Fruit fly (Drosophila melanogaster) whole organism, embryonic: ENCODE measurements around the gene BthD.

ENCODE experiments used
- Adf1 ChIP-seq: fragments of 200-800 bp; sonication (Bioruptor generic); IDR thresholded peaks from 2 replicates; pipeline ENCODE4 v1.3.6; 2022; ENCODE audit warnings: missing biosample characterization, missing genetic modification characterization
- Atf6 ChIP-seq: fragments of 200-800 bp; sonication (Bioruptor generic); IDR thresholded peaks from 2 replicates; pipeline ENCODE4 v1.3.6; 2022; ENCODE audit warnings: missing biosample characterization, missing genetic modification characterization
- BEAF-32 ChIP-seq: fragments of 200-800 bp; sonication (Bioruptor generic); optimal IDR thresholded peaks from 3 replicates; lab custom pipeline; 2017; ENCODE audit warnings: missing biosample characterization, missing genetic modification characterization, mild to moderate bottlenecking, moderate library complexity, missing genetic modification reagents
- CG1233 ChIP-seq: fragments of 200-800 bp; sonication (Bioruptor generic); optimal IDR thresholded peaks from 4 replicates; lab custom pipeline; 2018; ENCODE audit warnings: missing biosample characterization, mild to moderate bottlenecking, missing genetic modification characterization
- CG1603 ChIP-seq: fragments of 200-800 bp; sonication (Bioruptor generic); optimal IDR thresholded peaks from 2 replicates; lab custom pipeline; 2019; ENCODE audit warnings: missing biosample characterization, mild to moderate bottlenecking, missing genetic modification characterization, moderate library complexity
- CG16813 ChIP-seq: fragments of 200-800 bp; sonication (Bioruptor generic); IDR thresholded peaks from 3 replicates; pipeline ENCODE4 v1.3.6; 2022; ENCODE audit warnings: missing biosample characterization, missing genetic modification characterization; ENCODE audit not compliant: partially characterized antibody
- CG17385 ChIP-seq: fragments of 200-800 bp; sonication (Bioruptor generic); optimal IDR thresholded peaks from 3 replicates; lab custom pipeline; 2018; ENCODE audit warnings: missing biosample characterization, mild to moderate bottlenecking, missing genetic modification characterization
- CG17568 ChIP-seq: fragments of 200-800 bp; sonication (Bioruptor generic); optimal IDR thresholded peaks from 2 replicates; lab custom pipeline; 2018; ENCODE audit warnings: missing biosample characterization, mild to moderate bottlenecking, missing genetic modification characterization, moderate library complexity
- CG30431 ChIP-seq: fragments of 200-800 bp; sonication (Bioruptor generic); optimal IDR thresholded peaks from 2 replicates; lab custom pipeline; 2017; ENCODE audit warnings: missing biosample characterization, missing genetic modification characterization
- CG3065 ChIP-seq: fragments of 200-800 bp; sonication (Bioruptor generic); optimal IDR thresholded peaks from 2 replicates; lab custom pipeline; 2016; ENCODE audit warnings: missing biosample characterization, missing genetic modification characterization
- CG34224 ChIP-seq: fragments of 200-800 bp; sonication (Bioruptor generic); IDR thresholded peaks from 3 replicates; pipeline ENCODE4 v1.3.6; 2022; ENCODE audit warnings: missing biosample characterization, missing genetic modification characterization; ENCODE audit not compliant: partially characterized antibody
- CG34376 ChIP-seq: fragments of 200-800 bp; sonication (Bioruptor generic); optimal IDR thresholded peaks from 2 replicates; lab custom pipeline; 2018; ENCODE audit warnings: missing biosample characterization, mild to moderate bottlenecking, missing genetic modification characterization
- CG34422 ChIP-seq: fragments of 200-800 bp; sonication (Bioruptor generic); IDR thresholded peaks from 3 replicates; pipeline ENCODE4 v1.3.6; 2022; ENCODE audit warnings: missing biosample characterization, missing genetic modification characterization
- CG4617 ChIP-seq: fragments of 200-800 bp; sonication (Bioruptor generic); optimal IDR thresholded peaks from 3 replicates; lab custom pipeline; 2016; ENCODE audit warnings: missing biosample characterization, missing genetic modification characterization, borderline replicate concordance
- CG4730 ChIP-seq: fragments of 200-800 bp; sonication (Bioruptor generic); IDR thresholded peaks from 2 replicates; pipeline ENCODE4 v1.3.6; 2022; ENCODE audit warnings: missing biosample characterization, missing genetic modification characterization
- CG4820 ChIP-seq: fragments of 200-800 bp; sonication (Bioruptor generic); optimal IDR thresholded peaks from 3 replicates; lab custom pipeline; 2016; ENCODE audit warnings: missing biosample characterization, missing genetic modification characterization
- CG6791 ChIP-seq: fragments of 200-800 bp; sonication (Bioruptor generic); IDR thresholded peaks from 3 replicates; pipeline ENCODE4 v1.3.6; 2022; ENCODE audit warnings: missing biosample characterization, missing genetic modification characterization; ENCODE audit not compliant: partially characterized antibody
- CG7357 ChIP-seq: fragments of 200-800 bp; sonication (Bioruptor generic); IDR thresholded peaks from 3 replicates; pipeline ENCODE4 v1.3.6; 2022; ENCODE audit warnings: missing biosample characterization, missing genetic modification characterization
- CG8924 ChIP-seq: fragments of 200-800 bp; optimal IDR thresholded peaks from 3 replicates; lab custom pipeline; 2019; ENCODE audit warnings: missing biosample characterization, mild to moderate bottlenecking, missing genetic modification characterization, moderate library complexity
- CHES-1-like ChIP-seq: fragments of 200-800 bp; sonication (Bioruptor generic); optimal IDR thresholded peaks from 2 replicates; lab custom pipeline; 2016; ENCODE audit warnings: missing biosample characterization, missing genetic modification characterization
- Dref ChIP-seq: fragments of 200-800 bp; sonication (Bioruptor generic); IDR thresholded peaks from 2 replicates; pipeline ENCODE4 v1.3.6; 2022; ENCODE audit warnings: missing biosample characterization, missing genetic modification characterization
- E2f2 ChIP-seq: fragments of 200-800 bp; sonication (Bioruptor generic); IDR thresholded peaks from 2 replicates; pipeline ENCODE4 v1.3.6; 2022; ENCODE audit warnings: missing biosample characterization, missing genetic modification characterization
- MBD-R2 ChIP-seq: fragments of 200-800 bp; sonication (Bioruptor generic); IDR thresholded peaks from 2 replicates; pipeline ENCODE4 v1.3.6; 2022; ENCODE audit warnings: missing biosample characterization, missing genetic modification characterization
- MESR4 ChIP-seq: fragments of 200-800 bp; sonication (Bioruptor generic); optimal IDR thresholded peaks from 2 replicates; lab custom pipeline; 2018; ENCODE audit warnings: missing biosample characterization, mild to moderate bottlenecking, missing genetic modification characterization, moderate library complexity
- Med ChIP-seq: fragments of 200-800 bp; sonication (Bioruptor generic); peaks from one replicate; lab custom pipeline; 2016; ENCODE audit warnings: missing biosample characterization, missing genetic modification characterization, mild to moderate bottlenecking, inconsistent platforms, moderate library complexity
- Myb ChIP-seq: fragments of 200-800 bp; sonication (Bioruptor generic); optimal IDR thresholded peaks from 2 replicates; lab custom pipeline; 2016; ENCODE audit warnings: missing biosample characterization, missing genetic modification characterization
- Opbp ChIP-seq: fragments of 200-800 bp; sonication (Bioruptor generic); IDR thresholded peaks from 3 replicates; pipeline ENCODE4 v1.3.6; 2022; ENCODE audit warnings: missing biosample characterization, missing genetic modification characterization; ENCODE audit not compliant: partially characterized antibody
- Pdp1 ChIP-seq, 2 experiments: fragments of 200-800 bp; sonication (Bioruptor generic); optimal IDR thresholded peaks; 3 replicates each; lab custom pipeline; 2016; ENCODE audit warnings: missing biosample characterization in 2 of 2, missing genetic modification characterization in 2 of 2, mild to moderate bottlenecking in 1 of 2, moderate library complexity in 1 of 2
- Sry-δ ChIP-seq: fragments of 200-800 bp; sonication (Bioruptor generic); optimal IDR thresholded peaks from 2 replicates; lab custom pipeline; 2016; ENCODE audit warnings: missing biosample characterization, missing genetic modification characterization
- amos ChIP-seq: fragments of 200-800 bp; sonication (Bioruptor generic); IDR thresholded peaks from 2 replicates; pipeline ENCODE4 v1.3.6; 2022; ENCODE audit warnings: missing biosample characterization, missing genetic modification characterization; ENCODE audit not compliant: partially characterized antibody
- aop ChIP-seq: fragments of 200-800 bp; sonication (Bioruptor generic); IDR thresholded peaks from 2 replicates; pipeline ENCODE4 v1.3.6; 2022; ENCODE audit warnings: missing biosample characterization, missing genetic modification characterization
- bowl ChIP-seq: fragments of 200-800 bp; sonication (Bioruptor generic); IDR thresholded peaks from 2 replicates; pipeline ENCODE4 v1.3.6; 2022; ENCODE audit warnings: missing biosample characterization, missing genetic modification characterization
- cg ChIP-seq: fragments of 200-800 bp; sonication (Bioruptor generic); optimal IDR thresholded peaks from 3 replicates; lab custom pipeline; 2019; ENCODE audit warnings: missing biosample characterization, mild to moderate bottlenecking, missing genetic modification characterization, moderate library complexity
- en ChIP-seq: fragments of 200-800 bp; sonication (Bioruptor generic); optimal IDR thresholded peaks from 2 replicates; lab custom pipeline; 2016; ENCODE audit warnings: missing biosample characterization, missing genetic modification characterization
- gfzf ChIP-seq: fragments of 200-800 bp; sonication (Bioruptor generic); optimal IDR thresholded peaks from 2 replicates; lab custom pipeline; 2016; ENCODE audit warnings: missing biosample characterization, mild to moderate bottlenecking, missing genetic modification characterization, moderate library complexity
- h ChIP-seq: fragments of >200 bp; optimal IDR thresholded peaks from 2 replicates; lab custom pipeline; 2017
- hbn ChIP-seq: fragments of 200-800 bp; sonication (Bioruptor generic); IDR thresholded peaks from 2 replicates; pipeline ENCODE4 v1.3.6; 2022; ENCODE audit warnings: missing biosample characterization, missing genetic modification characterization; ENCODE audit not compliant: partially characterized antibody
- insv ChIP-seq, 2 experiments: fragments of 200-800 bp; sonication (Bioruptor generic); optimal IDR thresholded peaks; 3 replicates each; lab custom pipeline; 2016 to 2018; ENCODE audit warnings: missing biosample characterization in 2 of 2, missing genetic modification characterization in 2 of 2
- nerfin-2 ChIP-seq: fragments of 200-800 bp; sonication (Bioruptor generic); IDR thresholded peaks from 2 replicates; pipeline ENCODE4 v1.3.6; 2022; ENCODE audit warnings: missing biosample characterization, missing genetic modification characterization; ENCODE audit not compliant: partially characterized antibody
- nom ChIP-seq: fragments of 200-800 bp; sonication (Bioruptor generic); optimal IDR thresholded peaks from 2 replicates; lab custom pipeline; 2017; ENCODE audit warnings: missing biosample characterization, missing genetic modification characterization, mild to moderate bottlenecking, moderate library complexity, missing genetic modification reagents
- psq ChIP-seq: fragments of 200-800 bp; sonication (Bioruptor generic); optimal IDR thresholded peaks from 2 replicates; lab custom pipeline; 2017; ENCODE audit warnings: missing biosample characterization, missing genetic modification characterization
- pzg ChIP-seq: fragments of 200-800 bp; sonication (Bioruptor generic); optimal IDR thresholded peaks from 3 replicates; lab custom pipeline; 2018; ENCODE audit warnings: missing biosample characterization, mild to moderate bottlenecking, missing genetic modification characterization, moderate library complexity
- rib ChIP-seq: fragments of 200-800 bp; sonication (Bioruptor generic); IDR thresholded peaks from 2 replicates; pipeline ENCODE4 v1.3.6; 2022; ENCODE audit warnings: missing biosample characterization, missing genetic modification characterization
- sens ChIP-seq: fragments of 200-800 bp; sonication (Bioruptor generic); peaks from one replicate; lab custom pipeline; 2016; ENCODE audit warnings: missing biosample characterization, missing genetic modification characterization
- sqz ChIP-seq: fragments of 200-800 bp; sonication (Bioruptor generic); optimal IDR thresholded peaks from 3 replicates; lab custom pipeline; 2018; ENCODE audit warnings: missing biosample characterization, mild to moderate bottlenecking, missing genetic modification characterization
- stwl ChIP-seq: fragments of 200-800 bp; sonication (Bioruptor generic); optimal IDR thresholded peaks from 3 replicates; lab custom pipeline; 2018; ENCODE audit warnings: missing biosample characterization, mild to moderate bottlenecking, missing genetic modification characterization, moderate library complexity
- tna ChIP-seq: fragments of 200-800 bp; sonication (Bioruptor generic); IDR thresholded peaks from 2 replicates; pipeline ENCODE4 v1.3.6; 2022; ENCODE audit warnings: missing biosample characterization, missing genetic modification characterization; ENCODE audit not compliant: partially characterized antibody
- tx ChIP-seq: fragments of 200-800 bp; sonication (Bioruptor generic); optimal IDR thresholded peaks from 2 replicates; lab custom pipeline; 2016; ENCODE audit warnings: missing biosample characterization, missing genetic modification characterization
- unpg ChIP-seq: fragments of 200-800 bp; sonication (Bioruptor generic); optimal IDR thresholded peaks from 3 replicates; lab custom pipeline; 2018; ENCODE audit warnings: missing biosample characterization, mild to moderate bottlenecking, missing genetic modification characterization, moderate library complexity
- zf30C ChIP-seq: fragments of 200-800 bp; sonication (Bioruptor generic); optimal IDR thresholded peaks from 3 replicates; lab custom pipeline; 2018; ENCODE audit warnings: missing biosample characterization, mild to moderate bottlenecking, missing genetic modification characterization

The BthD gene

DNA sequence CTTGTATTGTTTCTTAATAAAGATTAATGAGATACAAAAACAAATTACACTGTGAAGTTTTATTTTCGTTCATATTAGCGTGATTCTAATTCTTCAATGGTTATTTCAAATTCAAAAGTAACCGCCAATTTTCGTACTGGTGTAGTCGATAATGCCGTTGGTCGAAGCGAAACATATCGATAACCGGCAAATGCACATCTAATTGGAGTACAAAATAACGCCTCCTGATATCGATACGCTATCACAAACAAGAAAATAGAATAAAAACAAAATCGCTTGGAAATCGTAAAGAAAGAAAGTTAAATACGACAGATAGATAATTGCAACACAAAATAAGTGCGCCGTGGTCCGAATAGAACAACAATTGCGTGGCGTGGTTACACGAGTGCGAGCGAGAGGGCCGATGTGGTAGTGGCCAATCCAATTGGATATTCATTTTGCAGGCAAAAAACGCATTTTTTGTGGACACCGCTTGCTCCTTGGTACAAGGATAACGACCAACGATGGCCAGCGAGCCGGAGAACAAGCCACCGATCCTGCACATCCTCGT lies 5.9 kb upstream of the BthD start (continued):
- TF ChIP-seq Sry-δ (GFP tag; lab: Kevin White, UChicago) = peak; percentile 70
- TF ChIP-seq tx (GFP tag; lab: Kevin White, UChicago) = no peak
- peak; percentile 60 for TF ChIP-seq CG16813
- peak; percentile 63 for TF ChIP-seq tna (GFP tag; lab: Robert Waterston, UW)
- TF ChIP-seq CG4820 = no peak
- no peak for TF ChIP-seq unpg (GFP tag; lab: Kevin White, UChicago)
- peak; percentile 45 for TF ChIP-seq gfzf (GFP tag; lab: Kevin White, UChicago)
- TF ChIP-seq hbn = peak; percentile 74
- peak; percentile 64 for TF ChIP-seq CG6791 (GFP tag; lab: Robert Waterston, UW)
- TF ChIP-seq insv (GFP tag; optimal IDR thresholded peaks at IDR 0.05; lab: Kevin White, UChicago) = peak; percentile 78 to 96
- no peak for TF ChIP-seq CG17568 (GFP tag; lab: Kevin White, UChicago)
- peak; percentile 25; the same call in 1 of the 2 replicates for TF ChIP-seq nerfin-2 (GFP tag; lab: Robert Waterston, UW)
- no peak for TF ChIP-seq CHES-1-like (GFP tag; lab: Kevin White, UChicago)
- TF ChIP-seq Myb = peak; percentile 86
- TF ChIP-seq BEAF-32 = peak; percentile 72
- peak; percentile 70; the same call in 1 of the 2 replicates for TF ChIP-seq amos
- peak; percentile 52 for TF ChIP-seq pzg
- peak; percentile 70 for TF ChIP-seq CG4617 (GFP tag; lab: Kevin White, UChicago)
- TF ChIP-seq aop (GFP tag; lab: Robert Waterston, UW) = no peak
- peak; percentile 79 for TF ChIP-seq Dref (GFP tag; lab: Robert Waterston, UW)
- TF ChIP-seq CG1603 (tag; lab: Kevin White, UChicago) = peak; percentile 42
- peak; percentile 89 for TF ChIP-seq E2f2 (GFP tag; lab: Robert Waterston, UW)
- TF ChIP-seq Med (GFP tag; lab: Kevin White, UChicago) = peak; percentile 27
- peak; percentile 56 for TF ChIP-seq stwl (tag; lab: Kevin White, UChicago)
- TF ChIP-seq CG8924 (tag; lab: Kevin White, UChicago) = no peak
- TF ChIP-seq Opbp (GFP tag; lab: Robert Waterston, UW) = peak; percentile 81

dm6 chrX:13615992-13616391 lies 4.1 kb downstream of the BthD start:
- peak; percentile 85 for TF ChIP-seq CG4617 (GFP tag; lab: Kevin White, UChicago)
- peak; percentile 15 for TF ChIP-seq sens (GFP tag; lab: Kevin White, UChicago)
- peak; percentile 81 for TF ChIP-seq cg (GFP tag; lab: Kevin White, UChicago)
- peak; percentile 97 for TF ChIP-seq MESR4 (GFP tag; lab: Kevin White, UChicago)
- peak; percentile 90 for TF ChIP-seq CG17385
- TF ChIP-seq CG4730 = no peak
- TF ChIP-seq CG7357 = no peak
- TF ChIP-seq rib (GFP tag; lab: Robert Waterston, UW) = 0 out of 2 replicates have a peak, but pooled peaks have one; percentile 22
- no peak for TF ChIP-seq CG30431
- no peak for TF ChIP-seq h (lab: Kevin White, UChicago)
- TF ChIP-seq CG34422 = peak; percentile 29; the same call in 1 of the 3 replicates
- no peak for TF ChIP-seq en (GFP tag; lab: Kevin White, UChicago)
- no peak for TF ChIP-seq Pdp1 (GFP tag; optimal IDR thresholded peaks at IDR 0.05; lab: Kevin White, UChicago)
- TF ChIP-seq Atf6 (GFP tag; lab: Robert Waterston, UW) = 0 out of 2 replicates have a peak, but pooled peaks have one; percentile 39
- no peak for TF ChIP-seq CG34224 (GFP tag; lab: Robert Waterston, UW)
- TF ChIP-seq bowl = no peak
- peak; percentile 77 for TF ChIP-seq nom (GFP tag; lab: Kevin White, UChicago)
- TF ChIP-seq CG34376 (GFP tag; lab: Kevin White, UChicago) = peak; percentile 7
- no peak for TF ChIP-seq CG1233 (GFP tag; lab: Kevin White, UChicago)
- TF ChIP-seq sqz (GFP tag; lab: Kevin White, UChicago) = peak; percentile 85
- peak; percentile 58 for TF ChIP-seq psq (GFP tag; lab: Kevin White, UChicago)
- peak; percentile 71 for TF ChIP-seq CG3065 (GFP tag; lab: Kevin White, UChicago)
- TF ChIP-seq Adf1 = peak; percentile 37; the same call in 1 of the 2 replicates
- peak; percentile 38; the same call in 1 of the 2 replicates for TF ChIP-seq MBD-R2 (GFP tag; lab: Robert Waterston, UW)
- peak; percentile 89 for TF ChIP-seq zf30C (GFP tag; lab: Kevin White, UChicago)
